Worm (Caenorhabditis elegans): ENCODE data around the gene C29F9.6.

- no peak for TF ChIP-seq ref-1 (GFP tag; conservative IDR thresholded peaks at IDR 0.05)
- no peak for TF ChIP-seq ztf-23 (GFP tag; IDR thresholded peaks at IDR 0.05)
- TF ChIP-seq flt-1 (GFP tag; IDR thresholded peaks at IDR 0.05): no peak
- TF ChIP-seq ztf-29 (GFP tag; IDR thresholded peaks at IDR 0.05): no peak
- peak; percentile 61 for TF ChIP-seq cog-1 (tag; optimal IDR thresholded peaks at IDR 0.05)
- no peak for TF ChIP-seq med-1 (GFP tag; optimal IDR thresholded peaks at IDR 0.05; ENCODE audit: insufficient read depth)
- TF ChIP-seq klf-2 (GFP tag; conservative IDR thresholded peaks at IDR 0.05): no peak
Observed at ce11 chrIII:86316-86715, 28.4 kb upstream of the C29F9.6 start, which contains the start of gene attf-3.
